Fruit fly (Drosophila melanogaster) whole organism, embryonic: Measurements from ENCODE around the gene CG15012.

Experiments used
- BEAF-32 ChIP-seq: fragments of 200-800 bp; sonication (Bioruptor generic); optimal IDR thresholded peaks from 3 replicates; lab custom pipeline; 2017; ENCODE audit warnings: missing biosample characterization, missing genetic modification characterization, mild to moderate bottlenecking, moderate library complexity, missing genetic modification reagents
- CG10267 ChIP-seq: fragments of 200-800 bp; sonication (Bioruptor generic); optimal IDR thresholded peaks from 2 replicates; lab custom pipeline; 2018; ENCODE audit warnings: missing biosample characterization, mild to moderate bottlenecking, missing genetic modification characterization, moderate library complexity
- CG10959 ChIP-seq: fragments of 200-800 bp; sonication (Bioruptor generic); IDR thresholded peaks from 2 replicates; pipeline ENCODE4 v1.3.6; 2022; ENCODE audit warnings: missing biosample characterization, missing genetic modification characterization
- CG11504 ChIP-seq: fragments of 200-800 bp; sonication (Bioruptor generic); optimal IDR thresholded peaks from 3 replicates; lab custom pipeline; 2019; ENCODE audit warnings: missing biosample characterization, mild to moderate bottlenecking, missing genetic modification characterization, moderate library complexity
- CG12942 ChIP-seq: fragments of 200-800 bp; sonication (Bioruptor generic); optimal IDR thresholded peaks from 3 replicates; lab custom pipeline; 2016; ENCODE audit warnings: missing biosample characterization, missing genetic modification characterization
- CG14667 ChIP-seq: fragments of 200-800 bp; sonication (Bioruptor generic); IDR thresholded peaks from 2 replicates; pipeline ENCODE4 v1.3.6; 2022; ENCODE audit warnings: missing biosample characterization, missing genetic modification characterization
- CG17568 ChIP-seq: fragments of 200-800 bp; sonication (Bioruptor generic); optimal IDR thresholded peaks from 2 replicates; lab custom pipeline; 2018; ENCODE audit warnings: missing biosample characterization, mild to moderate bottlenecking, missing genetic modification characterization, moderate library complexity
- CG1832 ChIP-seq: fragments of 200-800 bp; sonication (Bioruptor generic); optimal IDR thresholded peaks from 2 replicates; lab custom pipeline; 2017; ENCODE audit warnings: missing biosample characterization, mild to moderate bottlenecking, missing genetic modification characterization, inconsistent platforms
- CG18599 ChIP-seq: fragments of 200-800 bp; sonication (Bioruptor generic); optimal IDR thresholded peaks from 3 replicates; lab custom pipeline; 2017; ENCODE audit warnings: missing biosample characterization, missing genetic modification characterization, mild to moderate bottlenecking, moderate library complexity, missing genetic modification reagents
- CG2129 ChIP-seq: fragments of 200-800 bp; sonication (Bioruptor generic); IDR thresholded peaks from 2 replicates; pipeline ENCODE4 v1.3.6; 2022; ENCODE audit warnings: missing biosample characterization, missing genetic modification characterization; ENCODE audit not compliant: partially characterized antibody
- CG3163 ChIP-seq: fragments of 200-800 bp; sonication (Bioruptor generic); optimal IDR thresholded peaks from 3 replicates; lab custom pipeline; 2016; ENCODE audit warnings: missing biosample characterization, missing genetic modification characterization
- CG32767 ChIP-seq: fragments of 200-800 bp; sonication (Bioruptor generic); IDR thresholded peaks from 2 replicates; pipeline ENCODE4 v1.3.6; 2022; ENCODE audit warnings: missing biosample characterization, missing genetic modification characterization
- CG33557 ChIP-seq: fragments of 200-800 bp; sonication (Bioruptor generic); optimal IDR thresholded peaks from 2 replicates; lab custom pipeline; 2019; ENCODE audit warnings: missing biosample characterization, mild to moderate bottlenecking, missing genetic modification characterization, moderate library complexity
- CG3407 ChIP-seq: fragments of 200-800 bp; sonication (Bioruptor generic); optimal IDR thresholded peaks from 2 replicates; lab custom pipeline; 2018; ENCODE audit warnings: missing biosample characterization, mild to moderate bottlenecking, missing genetic modification characterization
- CG3726 ChIP-seq: fragments of 200-800 bp; sonication (Bioruptor generic); IDR thresholded peaks from 3 replicates; pipeline ENCODE4, ENCODE4 v1.3.6; 2022; ENCODE audit warnings: missing biosample characterization, missing genetic modification characterization
- CG4730 ChIP-seq: fragments of 200-800 bp; sonication (Bioruptor generic); IDR thresholded peaks from 2 replicates; pipeline ENCODE4 v1.3.6; 2022; ENCODE audit warnings: missing biosample characterization, missing genetic modification characterization
- CG9932 ChIP-seq: fragments of 200-800 bp; sonication (Bioruptor generic); IDR thresholded peaks from 2 replicates; pipeline ENCODE4 v1.3.6; 2022; ENCODE audit warnings: missing biosample characterization, missing genetic modification characterization
- D ChIP-seq, 2 experiments: fragments of 200-800 bp in 1 of 2; fragments of >200 bp in 1 of 2; sonication (Bioruptor generic) in 1 of 2; optimal IDR thresholded peaks; 2 replicates in 1 of 2; 3 replicates in 1 of 2; lab custom pipeline; 2017; ENCODE audit warnings: mild to moderate bottlenecking in 1 of 2, missing biosample characterization in 1 of 2, missing genetic modification characterization in 1 of 2, missing genetic modification reagents in 1 of 2
- Deaf1 ChIP-seq: fragments of 200-800 bp; optimal IDR thresholded peaks from 3 replicates; lab custom pipeline; 2019; ENCODE audit warnings: missing biosample characterization, mild to moderate bottlenecking, missing genetic modification characterization, moderate library complexity
- Dek ChIP-seq: fragments of 200-800 bp; sonication (Bioruptor generic); optimal IDR thresholded peaks from 3 replicates; lab custom pipeline; 2019; ENCODE audit warnings: missing biosample characterization, mild to moderate bottlenecking, missing genetic modification characterization, moderate library complexity
- Elba2 ChIP-seq: fragments of 200-800 bp; sonication (Bioruptor generic); optimal IDR thresholded peaks from 3 replicates; lab custom pipeline; 2016; ENCODE audit warnings: missing biosample characterization, missing genetic modification characterization
- H15 ChIP-seq: fragments of 200-800 bp; sonication (Bioruptor generic); IDR thresholded peaks from 3 replicates; pipeline ENCODE4 v1.3.6; 2022; ENCODE audit warnings: missing biosample characterization, missing genetic modification characterization
- HHEX ChIP-seq: fragments of 200-800 bp; sonication (Bioruptor generic); optimal IDR thresholded peaks from 3 replicates; lab custom pipeline; 2017; ENCODE audit warnings: missing biosample characterization, mild to moderate bottlenecking, missing genetic modification characterization, missing genetic modification reagents
- HLH3B ChIP-seq: fragments of 200-800 bp; sonication (Bioruptor generic); IDR thresholded peaks from 2 replicates; pipeline ENCODE4 v1.3.6; 2022; ENCODE audit warnings: missing biosample characterization, missing genetic modification characterization
- Hmr ChIP-seq: fragments of 200-800 bp; sonication (Bioruptor generic); optimal IDR thresholded peaks from 3 replicates; lab custom pipeline; 2017; ENCODE audit warnings: mild to moderate bottlenecking, missing biosample characterization, missing genetic modification reagents, missing genetic modification characterization
- Hmx ChIP-seq: fragments of 200-800 bp; sonication (Bioruptor generic); optimal IDR thresholded peaks from 2 replicates; lab custom pipeline; 2016; ENCODE audit warnings: missing biosample characterization, missing genetic modification characterization
- Hsf ChIP-seq: fragments of 200-800 bp; sonication (Bioruptor generic); optimal IDR thresholded peaks from 3 replicates; lab custom pipeline; 2016; ENCODE audit warnings: missing biosample characterization, missing genetic modification characterization
- Jarid2 ChIP-seq: fragments of 200-800 bp; sonication (Bioruptor generic); optimal IDR thresholded peaks from 3 replicates; lab custom pipeline; 2017; ENCODE audit warnings: mild to moderate bottlenecking, missing biosample characterization, missing genetic modification reagents, missing genetic modification characterization
- Meics ChIP-seq: fragments of 200-800 bp; sonication (Bioruptor generic); optimal IDR thresholded peaks from 2 replicates; lab custom pipeline; 2017; ENCODE audit warnings: missing biosample characterization, mild to moderate bottlenecking, missing genetic modification characterization
- Nf-YB ChIP-seq: fragments of 200-800 bp; sonication (Bioruptor generic); optimal IDR thresholded peaks from 3 replicates; lab custom pipeline; 2019; ENCODE audit warnings: missing biosample characterization, mild to moderate bottlenecking, missing genetic modification characterization, moderate library complexity
- Rfx ChIP-seq: fragments of 200-800 bp; sonication (Bioruptor generic); IDR thresholded peaks from 2 replicates; pipeline ENCODE4 v1.3.6; 2022; ENCODE audit warnings: missing biosample characterization, missing genetic modification characterization
- YL-1 ChIP-seq: fragments of 200-800 bp; sonication (Bioruptor generic); optimal IDR thresholded peaks from 3 replicates; lab custom pipeline; 2017; ENCODE audit warnings: missing biosample characterization, mild to moderate bottlenecking, missing genetic modification characterization
- ac ChIP-seq: fragments of 200-800 bp; sonication (Bioruptor generic); optimal IDR thresholded peaks from 3 replicates; lab custom pipeline; 2017; ENCODE audit warnings: missing biosample characterization, mild to moderate bottlenecking, missing genetic modification characterization
- br ChIP-seq: fragments of >200 bp; optimal IDR thresholded peaks from 2 replicates; lab custom pipeline; 2017
- cg ChIP-seq: fragments of 200-800 bp; sonication (Bioruptor generic); optimal IDR thresholded peaks from 3 replicates; lab custom pipeline; 2019; ENCODE audit warnings: missing biosample characterization, mild to moderate bottlenecking, missing genetic modification characterization, moderate library complexity
- en ChIP-seq: fragments of 200-800 bp; sonication (Bioruptor generic); optimal IDR thresholded peaks from 2 replicates; lab custom pipeline; 2016; ENCODE audit warnings: missing biosample characterization, missing genetic modification characterization
- gt ChIP-seq: fragments of 200-800 bp; sonication (Bioruptor generic); IDR thresholded peaks from 2 replicates; pipeline ENCODE4 v1.3.6; 2022; ENCODE audit warnings: missing biosample characterization, missing genetic modification characterization
- hb ChIP-seq: fragments of 200-800 bp; sonication (Bioruptor generic); IDR thresholded peaks from 3 replicates; pipeline ENCODE4 v1.3.6; 2022; ENCODE audit warnings: missing biosample characterization, missing genetic modification characterization; ENCODE audit not compliant: partially characterized antibody
- kni ChIP-seq: fragments of 200-800 bp; sonication (Bioruptor generic); optimal IDR thresholded peaks from 3 replicates; lab custom pipeline; 2017; ENCODE audit warnings: mild to moderate bottlenecking, missing biosample characterization, missing genetic modification reagents, missing genetic modification characterization
- lbe ChIP-seq: fragments of 200-800 bp; sonication (Bioruptor generic); optimal IDR thresholded peaks from 2 replicates; lab custom pipeline; 2016; ENCODE audit warnings: missing biosample characterization, mild to moderate bottlenecking, missing genetic modification characterization
- oc ChIP-seq: fragments of 200-800 bp; sonication (Bioruptor generic); optimal IDR thresholded peaks from 2 replicates; lab custom pipeline; 2018; ENCODE audit warnings: missing biosample characterization, mild to moderate bottlenecking, missing genetic modification characterization, moderate library complexity
- sr ChIP-seq: fragments of 200-800 bp; sonication (Bioruptor generic); IDR thresholded peaks from 3 replicates; pipeline ENCODE4 v1.3.6; 2022; ENCODE audit warnings: missing biosample characterization, missing genetic modification characterization
- trh ChIP-seq: fragments of 200-800 bp; sonication (Bioruptor generic); optimal IDR thresholded peaks from 2 replicates; lab custom pipeline; 2016; ENCODE audit warnings: missing biosample characterization, missing genetic modification characterization
- tup ChIP-seq: fragments of 200-800 bp; sonication (Bioruptor generic); optimal IDR thresholded peaks from 2 replicates; lab custom pipeline; 2016; ENCODE audit warnings: missing biosample characterization, mild to moderate bottlenecking, missing genetic modification characterization, moderate library complexity
- twi ChIP-seq: fragments of 200-800 bp; optimal IDR thresholded peaks from 2 replicates; lab custom pipeline; 2019; ENCODE audit warnings: missing biosample characterization, mild to moderate bottlenecking, missing genetic modification characterization, moderate library complexity
- usp ChIP-seq: fragments of >200 bp; optimal IDR thresholded peaks from 2 replicates; lab custom pipeline; 2017; ENCODE audit warnings: missing biosample characterization, missing genetic modification characterization
- vnd ChIP-seq: fragments of 200-800 bp; sonication (Bioruptor generic); IDR thresholded peaks from 3 replicates; pipeline ENCODE4 v1.3.6; 2022; ENCODE audit warnings: missing biosample characterization, missing genetic modification characterization; ENCODE audit not compliant: partially characterized antibody
- zen ChIP-seq: fragments of 200-800 bp; sonication (Bioruptor generic); optimal IDR thresholded peaks from 3 replicates; lab custom pipeline; 2018; ENCODE audit warnings: missing biosample characterization, mild to moderate bottlenecking, missing genetic modification characterization, moderate library complexity
- zf30C ChIP-seq: fragments of 200-800 bp; sonication (Bioruptor generic); optimal IDR thresholded peaks from 3 replicates; lab custom pipeline; 2018; ENCODE audit warnings: missing biosample characterization, mild to moderate bottlenecking, missing genetic modification characterization

CG15012 gene

DNA sequence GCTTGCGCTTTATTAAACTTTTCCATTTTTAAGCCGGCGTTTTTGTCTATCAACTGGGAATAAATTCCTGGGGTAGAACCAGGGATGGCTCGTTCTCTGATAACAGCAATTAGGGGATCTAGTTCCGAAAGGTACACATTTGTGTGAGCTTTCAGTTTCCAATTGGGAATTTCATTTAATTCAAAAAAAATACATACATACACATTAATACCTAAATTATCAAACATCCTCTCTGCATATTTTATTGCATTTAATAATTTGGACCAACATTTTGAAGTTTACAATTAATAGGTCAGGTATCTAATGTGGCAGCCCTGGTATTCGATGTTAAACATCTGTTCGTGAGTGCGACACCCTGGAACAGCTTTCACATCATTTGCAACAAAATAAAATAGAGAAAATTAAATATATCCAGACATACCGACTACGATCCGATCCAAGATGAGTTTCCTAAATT lies 32.9 kb downstream of the CG15012 start, which contains the start of the genes CG15011 and CG1309 (continued):
- peak; percentile 83 for TF ChIP-seq CG18599
- no peak for TF ChIP-seq br
- peak; percentile 22; the same call in 1 of the 2 replicates for TF ChIP-seq CG10959 (GFP tag; lab: Robert Waterston, UW)
- TF ChIP-seq trh (GFP tag; lab: Kevin White, UChicago) = peak; percentile 72
- TF ChIP-seq Rfx (GFP tag; lab: Robert Waterston, UW) = peak; percentile 82; the same call in 1 of the 2 replicates
- peak; percentile 74 for TF ChIP-seq H15 (GFP tag; lab: Robert Waterston, UW)
- TF ChIP-seq zf30C (GFP tag; lab: Kevin White, UChicago) = no peak
- peak; percentile 59 for TF ChIP-seq kni (GFP tag; lab: Kevin White, UChicago)
- TF ChIP-seq BEAF-32 (GFP tag; lab: Kevin White, UChicago) = peak; percentile 63
- no peak for TF ChIP-seq cg (GFP tag; lab: Kevin White, UChicago)
- peak; percentile 68; the same call in 1 of the 2 replicates for TF ChIP-seq HLH3B (GFP tag; lab: Robert Waterston, UW)
- TF ChIP-seq tup (GFP tag; lab: Kevin White, UChicago) = peak; percentile 31
- TF ChIP-seq Jarid2 (GFP tag; lab: Kevin White, UChicago) = peak; percentile 21
- TF ChIP-seq CG3726 (GFP tag; lab: Robert Waterston, UW) = peak; percentile 64; the same call in 2 of the 3 replicates
- no peak for TF ChIP-seq D (optimal IDR thresholded peaks at IDR 0.05; lab: Kevin White, UChicago)
- TF ChIP-seq D (GFP tag; optimal IDR thresholded peaks at IDR 0.05; lab: Kevin White, UChicago) = peak; percentile 66
- no peak for TF ChIP-seq sr (GFP tag; lab: Robert Waterston, UW)
- peak; percentile 85 for TF ChIP-seq zen (tag; lab: Kevin White, UChicago)
- no peak for TF ChIP-seq CG2129 (GFP tag; lab: Robert Waterston, UW)
- TF ChIP-seq CG11504 (tag; lab: Kevin White, UChicago) = peak; percentile 84
- TF ChIP-seq hb = no peak
- TF ChIP-seq oc (tag; lab: Kevin White, UChicago) = peak; percentile 66
- peak; percentile 72 for TF ChIP-seq Hmx
- TF ChIP-seq CG14667 (GFP tag; lab: Robert Waterston, UW) = peak; percentile 64
- peak; percentile 96 for TF ChIP-seq CG32767 (GFP tag; lab: Robert Waterston, UW)
- peak; percentile 82 for TF ChIP-seq Dek (tag; lab: Kevin White, UChicago)
- TF ChIP-seq lbe (GFP tag; lab: Kevin White, UChicago) = peak; percentile 70
- peak; percentile 90 for TF ChIP-seq YL-1 (GFP tag; lab: Kevin White, UChicago)
- TF ChIP-seq CG4730 (GFP tag; lab: Robert Waterston, UW) = peak; percentile 43
- TF ChIP-seq CG1832 (GFP tag; lab: Kevin White, UChicago) = no peak
- TF ChIP-seq Nf-YB (GFP tag; lab: Kevin White, UChicago) = peak; percentile 66
- peak; percentile 83 for TF ChIP-seq twi (tag; lab: Kevin White, UChicago)
- TF ChIP-seq Hmr (GFP tag; lab: Kevin White, UChicago) = peak; percentile 81
- peak; percentile 60 for TF ChIP-seq CG12942 (GFP tag; lab: Kevin White, UChicago)
- TF ChIP-seq HHEX (GFP tag; lab: Kevin White, UChicago) = peak; percentile 52
- peak; percentile 81 for TF ChIP-seq CG10267 (tag; lab: Kevin White, UChicago)
- TF ChIP-seq CG33557 (GFP tag; lab: Kevin White, UChicago) = peak; percentile 86
- TF ChIP-seq usp (GFP tag; lab: Kevin White, UChicago) = no peak
- peak; percentile 63 for TF ChIP-seq CG3163
- TF ChIP-seq en = peak; percentile 67
- TF ChIP-seq CG17568 = no peak
- TF ChIP-seq Deaf1 (tag; lab: Kevin White, UChicago) = no peak
- TF ChIP-seq CG9932 = peak; percentile 87
- TF ChIP-seq Meics (GFP tag; lab: Kevin White, UChicago) = peak; percentile 77
- TF ChIP-seq Hsf (GFP tag; lab: Kevin White, UChicago) = peak; percentile 91
- TF ChIP-seq gt (GFP tag; lab: Robert Waterston, UW) = no peak
- TF ChIP-seq vnd = no peak
- peak; percentile 61 for TF ChIP-seq CG3407
- TF ChIP-seq Elba2 (GFP tag; lab: Kevin White, UChicago) = peak; percentile 96
- TF ChIP-seq ac (GFP tag; lab: Kevin White, UChicago) = peak; percentile 12
